Fruit fly (Drosophila melanogaster): ENCODE data around the gene CG7920.

Gene CG7920

dm6 chr3R:30021559-30022451 is 6.7 kb upstream of the CG7920 start, which contains the start of gene Mgat2 (continued):
- peak; percentile 83 for TF ChIP-seq chm (GFP tag; IDR thresholded peaks at IDR 0.05)
- peak; percentile 24 for TF ChIP-seq pzg (GFP tag; optimal IDR thresholded peaks at IDR 0.05)
- TF ChIP-seq zen (tag; optimal IDR thresholded peaks at IDR 0.05) = no peak
- no peak for TF ChIP-seq gem (tag; optimal IDR thresholded peaks at IDR 0.05)
- TF ChIP-seq CG12071 (GFP tag; optimal IDR thresholded peaks at IDR 0.05) = peak; percentile 44
- TF ChIP-seq CG10147 (GFP tag; optimal IDR thresholded peaks at IDR 0.05) = peak; percentile 44
- peak; percentile 67; the same call in 1 of the 2 replicates for TF ChIP-seq Awh (GFP tag; IDR thresholded peaks at IDR 0.05)
- TF ChIP-seq CG42726 (GFP tag; IDR thresholded peaks at IDR 0.05; ENCODE audit: partially characterized antibody) = peak; percentile 22; the same call in 1 of the 2 replicates
- peak; percentile 19 for TF ChIP-seq CG14710 (tag; optimal IDR thresholded peaks at IDR 0.05)
- TF ChIP-seq CG14441 (GFP tag; IDR thresholded peaks at IDR 0.05) = no peak
- TF ChIP-seq CG6272 (GFP tag; IDR thresholded peaks at IDR 0.05) = no peak
- TF ChIP-seq CG11723 (GFP tag; optimal IDR thresholded peaks at IDR 0.05) = peak; percentile 16
- TF ChIP-seq dmrt11E (tag; optimal IDR thresholded peaks at IDR 0.05) = peak; percentile 2
- peak; percentile 44 for TF ChIP-seq Xrp1 (GFP tag; IDR thresholded peaks at IDR 0.05)
- peak; percentile 39; the same call in 1 of the 2 replicates for TF ChIP-seq sens-2 (GFP tag; IDR thresholded peaks at IDR 0.05)

- TF ChIP-seq CG11696 (GFP tag; IDR thresholded peaks at IDR 0.05) (no peak), D19B (GFP tag; optimal IDR thresholded peaks at IDR 0.05) (no peak), row (GFP tag; IDR thresholded peaks at IDR 0.05) (peak; percentile 58), CG13424 (tag; optimal IDR thresholded peaks at IDR 0.05) (peak; percentile 16), repo (GFP tag; optimal IDR thresholded peaks at IDR 0.05) (no peak), so (GFP tag; IDR thresholded peaks at IDR 0.05) (no peak), CG12236 (GFP tag; optimal IDR thresholded peaks at IDR 0.05) (no peak), Ssrp (tag; optimal IDR thresholded peaks at IDR 0.05) (peak; percentile 40), CG17361 (GFP tag; IDR thresholded peaks at IDR 0.05) (0 out of 3 replicates have a peak, but pooled peaks have one; percentile 16), kni (GFP tag; optimal IDR thresholded peaks at IDR 0.05) (no peak), CG4360 (GFP tag; IDR thresholded peaks at IDR 0.05) (no peak), CG17912 (GFP tag; optimal IDR thresholded peaks at IDR 0.05) (no peak), CG10366 (GFP tag; IDR thresholded peaks at IDR 0.05) (peak; percentile 16; the same call in 1 of the 2 replicates), Blimp-1 (GFP tag; optimal IDR thresholded peaks at IDR 0.05) (no peak), Hr78 (GFP tag; optimal IDR thresholded peaks at IDR 0.05) (no peak), CG32767 (GFP tag; IDR thresholded peaks at IDR 0.05) (no peak), btn (GFP tag; optimal IDR thresholded peaks at IDR 0.05) (no peak), CG14860 (GFP tag; IDR thresholded peaks at IDR 0.05; ENCODE audit: partially characterized antibody) (no peak), CG7786 (GFP tag; optimal IDR thresholded peaks at IDR 0.05) (no peak), tll (GFP tag; optimal IDR thresholded peaks at IDR 0.05) (no peak), fd96Cb (tag; optimal IDR thresholded peaks at IDR 0.05) (peak; percentile 43), CG7357 (GFP tag; IDR thresholded peaks at IDR 0.05) (no peak), CG31441 (GFP tag; IDR thresholded peaks at IDR 0.05) (peak; percentile 24; the same call in 1 of the 2 replicates), Atf6 (GFP tag; IDR thresholded peaks at IDR 0.05) (peak; percentile 24; the same call in 1 of the 2 replicates), z (GFP tag; IDR thresholded peaks at IDR 0.05) (no peak), run (tag; optimal IDR thresholded peaks at IDR 0.05) (no peak), cato (GFP tag; optimal IDR thresholded peaks at IDR 0.05; ENCODE audit: borderline replicate concordance) (no peak), Mes4 (GFP tag; optimal IDR thresholded peaks at IDR 0.05) (no peak), bbx (GFP tag; IDR thresholded peaks at IDR 0.05; ENCODE audit: partially characterized antibody) (no peak), CrebB (tag; optimal IDR thresholded peaks at IDR 0.05) (no peak), dati (GFP tag; IDR thresholded peaks at IDR 0.05) (no peak), CG11695 (GFP tag; IDR thresholded peaks at IDR 0.05) (no peak), CG18599 (GFP tag; optimal IDR thresholded peaks at IDR 0.05) (peak; percentile 45)
Measured at dm6 chr3R:30021009-30021408, 5.9 kb upstream of the CG7920 start.
